Worm (Caenorhabditis elegans): ENCODE measurements around the gene C08H9.18.

DNA sequence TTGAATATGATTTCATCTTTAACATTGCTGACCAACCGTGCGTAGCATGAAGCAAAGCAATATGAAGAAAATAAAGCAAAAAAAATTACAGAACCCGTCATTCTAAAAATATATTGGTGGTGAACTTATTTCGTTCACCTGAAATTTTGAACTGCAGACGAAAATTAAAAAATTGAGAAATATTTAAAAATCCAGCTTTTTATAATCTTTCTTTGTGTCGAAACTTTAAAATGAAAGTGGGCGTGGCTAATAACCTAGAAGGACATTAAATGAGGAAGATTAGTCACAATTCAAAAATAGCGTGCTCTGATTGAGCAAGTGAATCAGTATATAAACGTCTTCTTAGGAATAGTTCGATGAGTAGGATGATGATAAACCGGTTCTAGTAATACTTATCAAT, 12.6 kb downstream of the C08H9.18 start, which contains the start of gene old-2:
- TF ChIP-seq ceh-83 (GFP tag; optimal IDR thresholded peaks at IDR 0.05), result no peak
- no peak for TF ChIP-seq elt-3 (tag; optimal IDR thresholded peaks at IDR 0.05)
- TF ChIP-seq flh-1 (GFP tag; optimal IDR thresholded peaks at IDR 0.05), result no peak
- TF ChIP-seq nhr-28 (tag; optimal IDR thresholded peaks at IDR 0.05), result no peak
- no peak for TF ChIP-seq hlh-1 (tag; optimal IDR thresholded peaks at IDR 0.05)
- TF ChIP-seq pha-4 (tag; optimal IDR thresholded peaks at IDR 0.05), result no peak
- no peak for TF ChIP-seq mls-2 (tag; optimal IDR thresholded peaks at IDR 0.05)
- TF ChIP-seq nhr-12 (tag; optimal IDR thresholded peaks at IDR 0.05), result no peak
- TF ChIP-seq ceh-43 (GFP tag; optimal IDR thresholded peaks at IDR 0.05), result no peak
- no peak for TF ChIP-seq unc-62 (GFP tag; optimal IDR thresholded peaks at IDR 0.05)
- no peak for TF ChIP-seq nhr-76 (tag; optimal IDR thresholded peaks at IDR 0.05)
- no peak for TF ChIP-seq unc-39 (tag; optimal IDR thresholded peaks at IDR 0.05)
- TF ChIP-seq blmp-1 (tag; optimal IDR thresholded peaks at IDR 0.05), result no peak
